Fruit fly (Drosophila melanogaster) whole organism, adult: ENCODE results near the gene CG33269.
A peak's percentile ranks its signal among the peaks of the same experiment; 100 is the strongest.

ENCODE experiments used
- CG33017 ChIP-seq: fragments of 200-800 bp; sonication (Bioruptor generic); optimal IDR thresholded peaks from 2 replicates; lab custom pipeline; 2018; ENCODE audit warnings: missing biosample characterization, mild to moderate bottlenecking, missing genetic modification characterization, moderate library complexity
- Hr96 ChIP-seq: fragments of 200-800 bp; sonication (Bioruptor generic); optimal IDR thresholded peaks from 2 replicates; lab custom pipeline; 2016; ENCODE audit warnings: missing biosample characterization, missing genetic modification characterization
- bab1 ChIP-seq: fragments of 200-800 bp; sonication (Bioruptor generic); optimal IDR thresholded peaks from 3 replicates; lab custom pipeline; 2019; ENCODE audit warnings: missing biosample characterization, mild to moderate bottlenecking, missing genetic modification characterization, moderate library complexity
- cic ChIP-seq: fragments of 200-800 bp; sonication (Bioruptor generic); optimal IDR thresholded peaks from 2 replicates; lab custom pipeline; 2017; ENCODE audit warnings: missing biosample characterization, mild to moderate bottlenecking, missing genetic modification characterization, moderate library complexity
- cnc ChIP-seq, 2 experiments: fragments of >200 bp; optimal IDR thresholded peaks; 2 replicates each; lab custom pipeline; 2017
- kay ChIP-seq: fragments of 200-800 bp; sonication (Bioruptor generic); peaks from one replicate; lab custom pipeline; 2016; ENCODE audit warnings: missing biosample characterization, missing genetic modification characterization, borderline replicate concordance
- toe ChIP-seq: fragments of 200-800 bp; sonication (Bioruptor generic); optimal IDR thresholded peaks from 2 replicates; lab custom pipeline; 2016; ENCODE audit warnings: missing biosample characterization, missing genetic modification characterization

DNA sequence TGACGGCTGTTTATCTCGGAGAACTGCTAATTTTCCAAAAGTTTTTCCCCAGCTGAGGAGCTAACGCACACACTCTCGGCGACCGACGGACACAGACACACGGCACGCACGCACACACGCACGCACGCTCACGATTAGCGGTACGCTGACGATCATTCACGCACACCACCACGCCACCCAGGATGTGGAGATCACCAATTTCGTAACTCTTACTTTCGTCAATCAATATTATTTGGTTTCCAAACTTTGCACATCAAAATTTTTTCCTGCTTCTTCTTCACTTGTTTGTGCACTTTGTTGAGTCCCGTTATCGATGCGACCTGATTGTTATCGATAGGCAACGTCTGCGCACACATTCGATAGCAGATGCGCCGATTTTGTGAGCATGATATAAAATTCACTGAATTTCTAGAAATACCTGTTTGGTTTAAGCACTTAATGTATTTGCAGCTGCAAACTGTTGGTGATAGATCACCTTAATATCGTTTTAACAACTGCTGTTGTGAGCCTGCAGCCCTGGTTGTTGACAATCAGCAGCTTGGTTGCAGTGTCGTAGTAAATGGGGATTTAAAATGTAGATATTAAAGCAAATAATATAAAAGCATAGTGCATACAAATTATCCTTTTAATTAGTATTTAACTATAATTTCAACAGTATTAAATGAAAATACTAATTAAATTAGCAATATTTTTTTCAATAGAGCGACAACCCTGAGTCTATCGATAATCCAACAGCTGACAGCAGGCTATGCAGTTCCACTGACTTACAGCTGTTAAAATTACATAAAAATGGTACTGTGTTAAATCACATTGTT is 19.8 kb downstream of the CG33269 start, which contains the start of the genes CG7394 and Mob2:
- TF ChIP-seq toe (GFP tag; lab: Kevin White, UChicago): peak; percentile 88
- TF ChIP-seq cic: peak; percentile 53
- TF ChIP-seq CG33017 (tag; lab: Kevin White, UChicago): peak; percentile 91
- peak; percentile 97 for TF ChIP-seq bab1
- TF ChIP-seq kay (GFP tag; lab: Kevin White, UChicago): peak; percentile 96
- TF ChIP-seq cnc (optimal IDR thresholded peaks at IDR 0.05; lab: Kevin White, UChicago): no peak
- peak; percentile 78 for TF ChIP-seq Hr96
